Worm (Caenorhabditis elegans): ENCODE data around the gene F56D2.2.

The F56D2.2 gene

ce11 chrIII:5554884-5555500 is 32.1 kb upstream of the F56D2.2 start, which contains the start of the genes nmad-1 and hach-1 (continued):
- TF ChIP-seq blmp-1 (tag; optimal IDR thresholded peaks at IDR 0.05), result peak; percentile 74
- TF ChIP-seq ceh-43 (GFP tag; optimal IDR thresholded peaks at IDR 0.05), result peak; percentile 97
- peak; percentile 91 for TF ChIP-seq ces-1 (GFP tag; optimal IDR thresholded peaks at IDR 0.05)
- TF ChIP-seq bed-3 (GFP tag; optimal IDR thresholded peaks at IDR 0.05), result peak; percentile 85
- TF ChIP-seq nhr-12 (tag; optimal IDR thresholded peaks at IDR 0.05), result no peak
- TF ChIP-seq sem-2 (GFP tag; optimal IDR thresholded peaks at IDR 0.05), result peak; percentile 76
- TF ChIP-seq ztf-11 (tag; optimal IDR thresholded peaks at IDR 0.05), result peak; percentile 67
- TF ChIP-seq unc-120 (tag; optimal IDR thresholded peaks at IDR 0.05; ENCODE audit: poor library complexity, severe bottlenecking), result peak; percentile 93
- no peak for TF ChIP-seq nhr-2 (tag; optimal IDR thresholded peaks at IDR 0.05)
- peak; percentile 56 for TF ChIP-seq mab-5 (tag; optimal IDR thresholded peaks at IDR 0.05)

DNA sequence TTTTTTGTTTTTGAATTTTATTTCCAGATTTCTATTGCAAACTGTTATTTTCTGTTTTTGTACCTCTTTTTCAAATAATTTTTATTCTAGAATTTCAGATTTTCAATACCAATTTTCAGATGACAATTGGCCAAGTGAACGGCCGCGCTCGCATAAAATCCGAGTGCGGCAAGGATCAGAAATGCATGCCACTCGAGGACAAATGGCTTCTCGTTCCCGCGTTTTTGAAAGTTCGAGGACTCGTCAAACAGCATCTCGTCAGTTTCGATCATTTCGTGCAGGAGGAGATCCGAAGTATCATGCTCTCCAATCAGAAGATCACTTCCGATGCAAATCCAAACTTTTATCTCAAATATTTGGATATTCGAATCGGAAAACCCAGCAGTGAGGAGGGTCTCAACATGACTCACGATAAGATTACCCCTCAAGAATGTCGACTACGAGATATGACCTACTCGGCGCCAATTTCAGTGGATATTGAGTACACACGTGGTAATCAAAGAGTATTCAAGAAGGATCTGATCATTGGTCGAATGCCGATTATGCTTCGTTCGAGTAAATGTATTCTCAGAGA is 29.7 kb upstream of the F56D2.2 start, which contains the start of gene rpc-2:
rpc-2 (plus strand) TSS at position 120 of the 574 bp plus-strand sequence.
- TF ChIP-seq nhr-28 (tag; optimal IDR thresholded peaks at IDR 0.05) (no peak), lin-32 (GFP tag; optimal IDR thresholded peaks at IDR 0.05) (no peak), zip-8 (tag; optimal IDR thresholded peaks at IDR 0.05) (no peak), hlh-1 (tag; optimal IDR thresholded peaks at IDR 0.05) (no peak), elt-3 (tag; optimal IDR thresholded peaks at IDR 0.05) (no peak), blmp-1 (tag; optimal IDR thresholded peaks at IDR 0.05) (no peak), mep-1 (tag; optimal IDR thresholded peaks at IDR 0.05) (no peak), pha-4 (tag; optimal IDR thresholded peaks at IDR 0.05) (no peak)

- TF ChIP-seq ceh-43 (GFP tag; optimal IDR thresholded peaks at IDR 0.05) (no peak), sptf-1 (tag; optimal IDR thresholded peaks at IDR 0.05) (no peak), sem-2 (GFP tag; optimal IDR thresholded peaks at IDR 0.05) (no peak), ztf-11 (tag; optimal IDR thresholded peaks at IDR 0.05) (no peak), snpc-4 (tag; optimal IDR thresholded peaks at IDR 0.05) (no peak), elt-3 (tag; optimal IDR thresholded peaks at IDR 0.05) (no peak), flh-1 (GFP tag; optimal IDR thresholded peaks at IDR 0.05) (no peak), nhr-237 (tag; optimal IDR thresholded peaks at IDR 0.05) (peak; percentile 37), unc-120 (tag; optimal IDR thresholded peaks at IDR 0.05; ENCODE audit: poor library complexity, severe bottlenecking) (peak; percentile 96), M03D4.4 (tag; optimal IDR thresholded peaks at IDR 0.05) (no peak), lin-13 (tag; optimal IDR thresholded peaks at IDR 0.05) (no peak), tbx-8 (GFP tag; optimal IDR thresholded peaks at IDR 0.05) (no peak), hlh-1 (tag; optimal IDR thresholded peaks at IDR 0.05) (peak; percentile 78), unc-62 (GFP tag; optimal IDR thresholded peaks at IDR 0.05) (peak; percentile 62)
Measured at ce11 chrIII:5563680-5564079, 23.4 kb upstream of the F56D2.2 start.

DNA sequence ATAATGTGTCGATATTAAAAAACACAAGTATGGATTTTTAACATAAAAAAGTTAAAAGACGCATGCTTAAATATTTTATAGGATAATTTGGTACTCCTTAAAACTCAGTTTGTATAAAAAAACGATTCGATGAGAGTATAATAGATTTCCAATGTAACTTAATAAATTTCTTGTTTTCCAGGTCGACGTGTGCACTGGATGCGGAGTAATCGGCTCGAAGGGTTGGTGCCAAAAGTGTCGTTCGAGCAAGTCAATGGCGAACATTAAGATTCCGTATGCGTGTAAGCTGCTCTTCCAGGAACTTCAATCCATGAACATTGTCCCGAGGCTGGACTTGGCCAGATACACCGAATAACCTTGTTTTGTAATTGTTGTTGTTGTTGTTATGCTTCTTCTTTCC is 22.7 kb upstream of the F56D2.2 start:
- no peak for TF ChIP-seq pha-4 (tag; optimal IDR thresholded peaks at IDR 0.05)
- no peak for TF ChIP-seq elt-1 (tag; optimal IDR thresholded peaks at IDR 0.05; ENCODE audit: borderline replicate concordance, insufficient read depth)
- TF ChIP-seq snpc-4 (tag; optimal IDR thresholded peaks at IDR 0.05), result no peak
- no peak for TF ChIP-seq flh-1 (GFP tag; optimal IDR thresholded peaks at IDR 0.05)
- TF ChIP-seq ztf-11 (tag; optimal IDR thresholded peaks at IDR 0.05), result no peak
- TF ChIP-seq bed-3 (GFP tag; optimal IDR thresholded peaks at IDR 0.05), result no peak
- TF ChIP-seq lin-13 (tag; optimal IDR thresholded peaks at IDR 0.05), result no peak
- TF ChIP-seq mls-2 (tag; optimal IDR thresholded peaks at IDR 0.05), result no peak

DNA sequence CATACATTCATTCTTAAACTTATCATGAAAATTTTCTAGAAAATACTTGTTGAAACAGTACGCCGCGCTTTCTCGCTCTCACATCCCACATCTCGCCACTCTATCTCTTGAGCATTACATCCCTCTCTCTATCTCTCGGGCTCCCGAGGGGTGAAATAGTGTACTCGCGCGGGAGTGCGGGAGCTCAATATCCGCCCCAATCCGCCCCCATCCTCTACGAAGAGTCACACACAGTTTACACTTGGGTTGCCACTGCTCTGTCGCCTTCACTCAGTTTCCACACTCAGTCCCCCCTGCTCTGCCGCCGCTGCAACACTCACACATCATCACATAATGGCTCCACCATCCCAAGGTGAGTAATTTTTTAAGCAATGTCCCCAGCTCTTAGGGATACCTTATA is 22.3 kb upstream of the F56D2.2 start, which contains the start of gene mlc-3:
mlc-3 (plus strand) TSS at position 227 of the 400 bp plus-strand sequence.
- TF ChIP-seq unc-62 (GFP tag; optimal IDR thresholded peaks at IDR 0.05) (peak; percentile 21), M03D4.4 (tag; optimal IDR thresholded peaks at IDR 0.05) (peak; percentile 42), hlh-1 (tag; optimal IDR thresholded peaks at IDR 0.05) (peak; percentile 51), unc-120 (tag; optimal IDR thresholded peaks at IDR 0.05; ENCODE audit: poor library complexity, severe bottlenecking) (peak; percentile 48), drap-1 (GFP tag; optimal IDR thresholded peaks at IDR 0.05) (no peak), elt-1 (tag; optimal IDR thresholded peaks at IDR 0.05; ENCODE audit: borderline replicate concordance, insufficient read depth) (no peak)
